Worm (Caenorhabditis elegans) whole organism, young adult: Measurements from ENCODE around the gene kin-34.

Experiments used
- lin-35 ChIP-seq, 3 experiments: fragments of 150-350 bp in 2 of 3; sonication (generic microtip) in 1 of 3; optimal IDR thresholded peaks; 2 replicates each; lab custom pipeline; 2014 to 2018; ENCODE audit warnings: missing biosample characterization in 3 of 3, missing genetic modification characterization in 3 of 3, missing genetic modification reagents in 3 of 3
- sdz-38 ChIP-seq: sonication (generic microtip); optimal IDR thresholded peaks from 2 replicates; lab custom pipeline; 2016; ENCODE audit warnings: missing genotype, missing genetic modification characterization, missing compliant biosample characterization

ce11 chrV:242518-242917 is 3.5 kb downstream of the kin-34 start, which contains the start of gene R02C2.7:
- TF ChIP-seq lin-35 (GFP tag; optimal IDR thresholded peaks at IDR 0.05; lab: Kevin White, UChicago): no peak
- TF ChIP-seq sdz-38 (tag; lab: Kevin White, UChicago): no peak
